Fruit fly (Drosophila melanogaster) whole organism, pupa: ENCODE measurements around the gene CG13857.

ENCODE experiments used
- CG10348 ChIP-seq: fragments of 200-800 bp; sonication (Bioruptor generic); IDR thresholded peaks from 2 replicates; pipeline ENCODE4 v1.3.6; 2022; ENCODE audit warnings: missing biosample characterization, missing genetic modification characterization
- CG12605 ChIP-seq: fragments of 200-800 bp; sonication (Bioruptor generic); IDR thresholded peaks from 2 replicates; pipeline ENCODE4 v1.3.6; 2022; ENCODE audit warnings: missing biosample characterization, missing genetic modification characterization
- CG13204 ChIP-seq: fragments of 200-800 bp; sonication (Bioruptor generic); optimal IDR thresholded peaks from 2 replicates; lab custom pipeline; 2018; ENCODE audit warnings: missing biosample characterization, mild to moderate bottlenecking, missing genetic modification characterization, moderate library complexity
- CG14655 ChIP-seq: fragments of 200-800 bp; sonication (Bioruptor generic); optimal IDR thresholded peaks from 3 replicates; lab custom pipeline; 2017; ENCODE audit warnings: mild to moderate bottlenecking, missing biosample characterization, missing genetic modification reagents, missing genetic modification characterization
- CG15710 ChIP-seq: fragments of 200-800 bp; sonication (Bioruptor generic); optimal IDR thresholded peaks from 2 replicates; lab custom pipeline; 2018; ENCODE audit warnings: missing biosample characterization, mild to moderate bottlenecking, missing genetic modification characterization, moderate library complexity
- CG17806 ChIP-seq: fragments of 200-800 bp; sonication (Bioruptor generic); optimal IDR thresholded peaks from 2 replicates; lab custom pipeline; 2018; ENCODE audit warnings: missing biosample characterization, mild to moderate bottlenecking, missing genetic modification characterization, moderate library complexity
- CG32121 ChIP-seq: fragments of 200-800 bp; sonication (Bioruptor generic); IDR thresholded peaks from 2 replicates; pipeline ENCODE4 v1.3.6; 2022; ENCODE audit warnings: missing biosample characterization, missing genetic modification characterization
- CG34367 ChIP-seq: fragments of 200-800 bp; sonication (Bioruptor generic); optimal IDR thresholded peaks from 2 replicates; lab custom pipeline; 2018; ENCODE audit warnings: missing biosample characterization, mild to moderate bottlenecking, missing genetic modification characterization
- CG4496 ChIP-seq: fragments of 200-800 bp; sonication (Bioruptor generic); IDR thresholded peaks from 3 replicates; pipeline ENCODE4 v1.3.6; 2022; ENCODE audit warnings: missing biosample characterization, missing genetic modification characterization
- CG8159 ChIP-seq: fragments of 200-800 bp; sonication (Bioruptor generic); optimal IDR thresholded peaks from 3 replicates; lab custom pipeline; 2018; ENCODE audit warnings: missing biosample characterization, mild to moderate bottlenecking, missing genetic modification characterization, moderate library complexity
- CG8301 ChIP-seq: fragments of 200-800 bp; sonication (Bioruptor generic); optimal IDR thresholded peaks from 2 replicates; lab custom pipeline; 2018; ENCODE audit warnings: missing biosample characterization, mild to moderate bottlenecking, missing genetic modification characterization
- CG9948 ChIP-seq: fragments of 200-800 bp; sonication (Bioruptor generic); optimal IDR thresholded peaks from 2 replicates; lab custom pipeline; 2018; ENCODE audit warnings: missing biosample characterization, mild to moderate bottlenecking, missing genetic modification characterization, moderate library complexity
- D1 ChIP-seq: fragments of 200-800 bp; sonication (Bioruptor generic); optimal IDR thresholded peaks from 2 replicates; lab custom pipeline; 2018; ENCODE audit warnings: missing biosample characterization, mild to moderate bottlenecking, missing genetic modification characterization, moderate library complexity
- EcR ChIP-seq: fragments of 200-800 bp; sonication (Bioruptor generic); optimal IDR thresholded peaks from 3 replicates; lab custom pipeline; 2019; ENCODE audit warnings: missing biosample characterization, missing genetic modification characterization, mild to moderate bottlenecking, moderate library complexity, missing genetic modification reagents
- Ets98B ChIP-seq: fragments of 200-800 bp; sonication (Bioruptor generic); IDR thresholded peaks from 2 replicates; pipeline ENCODE4 v1.3.6; 2022; ENCODE audit warnings: missing biosample characterization, missing genetic modification characterization
- Pif1A ChIP-seq: fragments of 200-800 bp; sonication (Bioruptor generic); optimal IDR thresholded peaks from 3 replicates; lab custom pipeline; 2016; ENCODE audit warnings: missing biosample characterization, missing genetic modification characterization
- Pif1B ChIP-seq: fragments of 200-800 bp; sonication (Bioruptor generic); optimal IDR thresholded peaks from 3 replicates; lab custom pipeline; 2016; ENCODE audit warnings: missing biosample characterization, missing genetic modification characterization
- Snoo ChIP-seq: fragments of 200-800 bp; sonication (Bioruptor generic); optimal IDR thresholded peaks from 3 replicates; lab custom pipeline; 2017; ENCODE audit warnings: missing biosample characterization, mild to moderate bottlenecking, missing genetic modification characterization, inconsistent platforms
- fd96Ca ChIP-seq: fragments of 200-800 bp; sonication (Bioruptor generic); IDR thresholded peaks from 3 replicates; pipeline ENCODE4 v1.3.6; 2022; ENCODE audit warnings: missing biosample characterization, missing genetic modification characterization
- gl ChIP-seq: fragments of 200-800 bp; sonication (Bioruptor generic); optimal IDR thresholded peaks from 2 replicates; lab custom pipeline; 2018; ENCODE audit warnings: missing biosample characterization, mild to moderate bottlenecking, missing genetic modification characterization
- rn ChIP-seq: fragments of 200-800 bp; sonication (Bioruptor generic); IDR thresholded peaks from 2 replicates; pipeline ENCODE4 v1.3.6; 2022; ENCODE audit warnings: missing biosample characterization, missing genetic modification characterization

The CG13857 gene

DNA sequence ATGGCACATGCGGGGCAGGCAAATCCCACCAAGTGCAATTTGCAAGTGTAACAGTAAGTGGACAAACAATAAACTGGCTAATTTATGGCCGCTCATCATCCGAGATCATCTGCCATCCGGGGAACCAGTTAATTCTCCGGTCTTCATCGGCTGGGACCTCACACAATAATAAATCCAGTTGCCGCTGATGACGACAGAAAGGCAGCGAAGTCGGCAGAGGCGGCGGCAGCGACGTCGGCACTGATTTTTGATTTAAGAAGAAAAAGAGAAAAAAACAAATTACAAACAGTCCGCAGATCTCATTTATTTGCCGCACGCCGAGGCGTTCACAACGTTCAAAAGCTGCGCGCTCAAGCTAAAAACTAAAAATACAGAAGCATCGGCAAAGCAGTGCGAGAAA, 8.5 kb upstream of the CG13857 start, which contains the start of gene CG13856:
CG13856 (plus strand) TSS at position 301 of the 400 bp plus-strand sequence.
- TF ChIP-seq rn (GFP tag; lab: Robert Waterston, UW) = no peak
- no peak for TF ChIP-seq gl (tag; lab: Kevin White, UChicago)
- TF ChIP-seq Snoo = no peak
- no peak for TF ChIP-seq fd96Ca
- TF ChIP-seq CG12605 (GFP tag; lab: Robert Waterston, UW) = no peak
- TF ChIP-seq CG13204 = no peak

DNA sequence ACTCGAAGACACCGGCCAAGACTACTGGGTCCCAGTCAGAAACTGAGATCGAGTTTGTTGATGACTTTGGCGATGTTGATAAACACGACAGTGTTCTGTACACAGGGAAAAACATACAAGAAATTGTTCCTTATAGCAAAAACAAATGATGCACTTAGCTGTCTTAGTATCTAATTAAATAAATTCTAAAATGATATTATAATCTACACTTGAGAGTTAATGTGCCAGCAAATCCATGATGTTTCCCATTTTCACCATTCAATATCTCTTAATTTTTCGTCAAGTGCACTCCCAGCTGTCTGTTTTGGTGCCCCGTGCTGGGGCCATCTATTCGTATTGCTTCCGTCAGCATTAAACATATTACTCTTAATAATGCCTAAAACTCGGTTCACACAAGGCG, 6.3 kb upstream of the CG13857 start:
- TF ChIP-seq D1 (tag; lab: Kevin White, UChicago) (no peak), Snoo (no peak), rn (GFP tag; lab: Robert Waterston, UW) (no peak), CG4496 (GFP tag; lab: Robert Waterston, UW) (peak; percentile 79; the same call in 2 of the 3 replicates), CG9948 (tag; lab: Kevin White, UChicago) (peak; percentile 54), CG8301 (tag; lab: Kevin White, UChicago) (peak; percentile 85), CG32121 (GFP tag; lab: Robert Waterston, UW) (peak; percentile 57; the same call in 1 of the 2 replicates), CG10348 (GFP tag; lab: Robert Waterston, UW) (no peak), CG12605 (GFP tag; lab: Robert Waterston, UW) (no peak), EcR (GFP tag; lab: Kevin White, UChicago) (no peak), CG13204 (no peak), Pif1A (GFP tag; lab: Kevin White, UChicago) (peak; percentile 61), CG17806 (no peak), CG15710 (tag; lab: Kevin White, UChicago) (no peak), gl (tag; lab: Kevin White, UChicago) (no peak), CG8159 (tag; lab: Kevin White, UChicago) (peak; percentile 23), fd96Ca (no peak), CG14655 (GFP tag; lab: Kevin White, UChicago) (peak; percentile 85), Ets98B (GFP tag; lab: Robert Waterston, UW) (peak; percentile 69), Pif1B (GFP tag; lab: Kevin White, UChicago) (peak; percentile 43), CG34367 (tag; lab: Kevin White, UChicago) (no peak)
- TF ChIP-seq, all 21 proteins: peak for 9

DNA sequence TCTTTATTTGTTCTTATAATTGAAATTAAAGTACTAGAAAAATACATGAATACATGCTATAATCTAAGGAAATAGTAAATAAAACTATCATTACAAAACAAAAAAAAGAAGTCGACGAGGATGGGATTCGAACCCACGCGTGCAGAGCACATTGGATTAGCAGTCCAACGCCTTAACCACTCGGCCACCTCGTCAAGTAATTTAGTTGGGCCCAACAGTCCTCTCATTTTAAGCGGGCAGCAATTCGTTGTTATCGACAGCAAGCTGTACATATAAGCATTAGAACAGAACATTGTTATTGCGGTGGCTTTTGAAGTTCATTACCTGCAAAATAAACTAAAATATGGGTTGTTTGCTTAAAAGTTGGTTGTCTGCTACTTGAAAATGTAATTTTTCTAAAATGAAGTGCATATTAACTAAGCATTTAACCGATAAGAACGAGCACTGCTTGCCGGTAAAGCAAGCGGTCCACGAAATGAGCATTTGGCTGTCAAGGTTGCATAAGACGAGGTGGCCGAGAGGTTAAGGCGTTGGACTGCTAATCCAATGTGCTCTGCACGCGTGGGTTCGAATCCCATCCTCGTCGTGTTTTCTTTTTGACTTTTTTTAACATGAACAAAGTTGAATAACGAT, 3.3 kb upstream of the CG13857 start:
- TF ChIP-seq CG4496 (GFP tag; lab: Robert Waterston, UW) (no peak), Pif1A (GFP tag; lab: Kevin White, UChicago) (no peak), CG17806 (no peak), CG10348 (GFP tag; lab: Robert Waterston, UW) (no peak), rn (GFP tag; lab: Robert Waterston, UW) (no peak), Snoo (no peak), Ets98B (GFP tag; lab: Robert Waterston, UW) (no peak), CG8301 (tag; lab: Kevin White, UChicago) (no peak), CG13204 (no peak), CG34367 (tag; lab: Kevin White, UChicago) (no peak), CG12605 (GFP tag; lab: Robert Waterston, UW) (no peak)

DNA sequence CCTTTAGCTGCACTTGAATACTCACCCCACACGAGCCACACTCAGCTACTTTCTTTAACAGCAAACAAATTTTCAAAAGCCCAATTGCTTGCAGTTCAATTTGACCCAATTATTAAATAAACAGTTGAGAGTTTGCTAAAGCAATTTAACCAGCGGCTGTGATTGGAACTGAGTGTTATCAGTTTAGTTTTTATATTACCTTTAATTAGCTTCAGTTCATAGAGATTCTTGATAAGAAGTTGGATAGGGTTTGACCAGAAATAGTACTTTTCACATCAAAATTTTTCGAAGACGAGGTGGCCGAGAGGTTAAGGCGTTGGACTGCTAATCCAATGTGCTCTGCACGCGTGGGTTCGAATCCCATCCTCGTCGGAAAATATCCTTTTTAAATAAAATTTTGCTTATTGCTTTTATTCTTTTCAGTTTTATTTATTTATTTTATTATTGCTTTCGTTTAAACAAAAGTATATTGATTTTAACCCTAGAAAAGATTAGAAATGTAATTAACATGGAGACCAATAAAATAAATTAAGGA, 2.4 kb upstream of the CG13857 start:
- no peak for TF ChIP-seq CG15710 (tag; lab: Kevin White, UChicago)
- TF ChIP-seq CG10348 (GFP tag; lab: Robert Waterston, UW) = no peak
- no peak for TF ChIP-seq D1 (tag; lab: Kevin White, UChicago)

DNA sequence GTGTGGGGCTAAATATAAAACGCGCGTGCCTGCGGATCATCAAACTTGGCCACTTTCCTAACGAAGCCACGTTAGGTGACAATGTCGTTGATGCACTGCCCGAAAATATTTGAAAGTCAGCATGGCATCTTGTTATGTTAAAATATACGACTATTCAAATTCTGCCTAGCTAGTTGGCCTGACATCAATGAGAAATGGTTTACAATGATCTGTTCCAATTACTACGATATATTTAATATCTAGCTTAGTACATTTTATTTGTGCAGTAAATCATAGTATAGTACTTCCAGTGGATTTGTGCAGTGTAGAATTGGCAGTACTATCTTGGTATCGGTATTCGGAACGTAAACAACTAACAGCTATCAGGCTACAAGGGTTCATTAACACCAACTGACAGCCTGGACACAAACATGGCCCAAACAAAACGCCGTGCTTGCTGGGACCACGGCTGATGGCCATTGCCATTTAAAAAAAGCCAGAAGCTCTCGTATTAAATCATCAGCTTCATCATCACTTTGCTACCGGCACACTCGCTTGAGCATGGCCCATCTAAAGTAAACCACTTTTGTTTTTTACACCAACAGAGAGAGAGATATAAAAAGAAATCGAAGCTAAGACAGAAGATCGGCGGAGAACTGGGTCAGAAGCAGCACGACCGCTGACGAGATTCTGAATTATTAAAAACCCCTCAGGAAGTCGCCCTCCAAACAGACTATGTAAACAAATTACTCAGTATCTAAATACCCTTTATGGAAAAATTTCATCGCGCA, 1.7 kb upstream of the CG13857 start:
- TF ChIP-seq CG8159 (tag; lab: Kevin White, UChicago) (no peak), CG17806 (no peak), rn (GFP tag; lab: Robert Waterston, UW) (no peak), CG34367 (tag; lab: Kevin White, UChicago) (no peak), CG32121 (GFP tag; lab: Robert Waterston, UW) (no peak), CG15710 (tag; lab: Kevin White, UChicago) (no peak), Pif1A (GFP tag; lab: Kevin White, UChicago) (no peak), CG4496 (GFP tag; lab: Robert Waterston, UW) (peak; percentile 57; the same call in 1 of the 3 replicates), CG8301 (tag; lab: Kevin White, UChicago) (peak; percentile 64), CG10348 (GFP tag; lab: Robert Waterston, UW) (no peak), EcR (GFP tag; lab: Kevin White, UChicago) (no peak), CG12605 (GFP tag; lab: Robert Waterston, UW) (no peak), CG9948 (tag; lab: Kevin White, UChicago) (peak; percentile 23), CG14655 (GFP tag; lab: Kevin White, UChicago) (peak; percentile 68), fd96Ca (no peak), Ets98B (GFP tag; lab: Robert Waterston, UW) (0 out of 2 replicates have a peak, but pooled peaks have one; percentile 23), Snoo (no peak), D1 (tag; lab: Kevin White, UChicago) (no peak), Pif1B (GFP tag; lab: Kevin White, UChicago) (no peak), CG13204 (no peak), gl (tag; lab: Kevin White, UChicago) (no peak)
- TF ChIP-seq, all 21 proteins: peak for 5
